Fruit fly (Drosophila melanogaster): Measurements from ENCODE around the gene CG33234.

CG33234 gene

dm6 chr3L:2634929-2635799, 26.3 kb upstream of the CG33234 start (continued):
- peak; percentile 22 for TF ChIP-seq CG14965 (GFP tag; optimal IDR thresholded peaks at IDR 0.05; ENCODE audit: borderline replicate concordance)
- TF ChIP-seq Dll (GFP tag; IDR thresholded peaks at IDR 0.05; ENCODE audit: partially characterized antibody): peak; percentile 72; the same call in 2 of the 4 replicates
- peak; percentile 54 for TF ChIP-seq Nf-YB (GFP tag; optimal IDR thresholded peaks at IDR 0.05)
- peak; percentile 60 for TF ChIP-seq CG12744 (GFP tag; optimal IDR thresholded peaks at IDR 0.05)
- peak; percentile 87 for TF ChIP-seq Hand (GFP tag; optimal IDR thresholded peaks at IDR 0.05)
- no peak; the same call in 1 of the 2 replicates for TF ChIP-seq bowl (GFP tag; IDR thresholded peaks at IDR 0.05)
- peak; percentile 77 for TF ChIP-seq E2f1 (GFP tag; IDR thresholded peaks at IDR 0.05)
- TF ChIP-seq Dp (GFP tag; optimal IDR thresholded peaks at IDR 0.05): peak; percentile 68
- no peak for TF ChIP-seq dan (GFP tag; IDR thresholded peaks at IDR 0.05)
- peak; percentile 61 for TF ChIP-seq Drgx (GFP tag; IDR thresholded peaks at IDR 0.05)
- peak; percentile 69 for TF ChIP-seq tin (GFP tag; optimal IDR thresholded peaks at IDR 0.05)
- peak; percentile 61 for TF ChIP-seq CG30020 (tag; optimal IDR thresholded peaks at IDR 0.05)
- TF ChIP-seq HLHmδ (GFP tag; optimal IDR thresholded peaks at IDR 0.05): peak; percentile 97
- peak; percentile 72 for TF ChIP-seq zfh2 (GFP tag; optimal IDR thresholded peaks at IDR 0.05)
- TF ChIP-seq nom (GFP tag; optimal IDR thresholded peaks at IDR 0.05): peak; percentile 74
- TF ChIP-seq Aef1 (GFP tag; IDR thresholded peaks at IDR 0.05): 0 out of 3 replicates have a peak, but pooled peaks have one; percentile 9
- peak; percentile 51 for TF ChIP-seq Kr (GFP tag; optimal IDR thresholded peaks at IDR 0.05)
- TF ChIP-seq fru (optimal IDR thresholded peaks at IDR 0.05): no peak
- TF ChIP-seq bcd (GFP tag; optimal IDR thresholded peaks at IDR 0.05): peak; percentile 87
- TF ChIP-seq tna (GFP tag; IDR thresholded peaks at IDR 0.05; ENCODE audit: partially characterized antibody): peak; percentile 63
- TF ChIP-seq CG11085 (GFP tag; IDR thresholded peaks at IDR 0.05): peak; percentile 79
- TF ChIP-seq CG7372 (GFP tag; IDR thresholded peaks at IDR 0.05): peak; percentile 70; the same call in 1 of the 2 replicates
- TF ChIP-seq ham (GFP tag; IDR thresholded peaks at IDR 0.05): peak; percentile 44; the same call in 1 of the 2 replicates
- TF ChIP-seq mld (GFP tag; IDR thresholded peaks at IDR 0.05; ENCODE audit: partially characterized antibody): peak; percentile 78; the same call in 2 of the 3 replicates
- TF ChIP-seq MESR4 (GFP tag; optimal IDR thresholded peaks at IDR 0.05): peak; percentile 42
- no peak for TF ChIP-seq sisA (GFP tag; IDR thresholded peaks at IDR 0.05)
- TF ChIP-seq CG13123 (GFP tag; optimal IDR thresholded peaks at IDR 0.05): peak; percentile 26
- no peak for TF ChIP-seq Hmx (GFP tag; optimal IDR thresholded peaks at IDR 0.05)
- peak; percentile 74 for TF ChIP-seq CG17359 (tag; optimal IDR thresholded peaks at IDR 0.05)
- TF ChIP-seq Jarid2 (GFP tag; optimal IDR thresholded peaks at IDR 0.05): peak; percentile 59
- TF ChIP-seq CG18619 (GFP tag; optimal IDR thresholded peaks at IDR 0.05): peak; percentile 86
- no peak for TF ChIP-seq Dek (tag; optimal IDR thresholded peaks at IDR 0.05)
- 0 out of 2 replicates have a peak, but pooled peaks have one; percentile 45 for TF ChIP-seq CG43689 (GFP tag; IDR thresholded peaks at IDR 0.05)
- TF ChIP-seq CG15696 (tag; optimal IDR thresholded peaks at IDR 0.05): peak; percentile 49
- TF ChIP-seq dati (GFP tag; IDR thresholded peaks at IDR 0.05): peak; percentile 46; the same call in 1 of the 2 replicates
- TF ChIP-seq ranshi (GFP tag; IDR thresholded peaks at IDR 0.05): peak; percentile 76
- peak; percentile 39 for TF ChIP-seq sd (tag; optimal IDR thresholded peaks at IDR 0.05)
- TF ChIP-seq Nf-YA (GFP tag; IDR thresholded peaks at IDR 0.05): peak; percentile 19; the same call in 1 of the 2 replicates
- peak; percentile 50 for TF ChIP-seq CG8281 (tag; optimal IDR thresholded peaks at IDR 0.05)
- peak; percentile 99 for TF ChIP-seq psq (GFP tag; optimal IDR thresholded peaks at IDR 0.05)
- TF ChIP-seq ac (GFP tag; optimal IDR thresholded peaks at IDR 0.05): peak; percentile 86
- peak; percentile 96 for TF ChIP-seq CG6765 (GFP tag; optimal IDR thresholded peaks at IDR 0.05)
- TF ChIP-seq Dip2 (GFP tag; IDR thresholded peaks at IDR 0.05): no peak
- peak; percentile 85 for TF ChIP-seq CG32532 (GFP tag; IDR thresholded peaks at IDR 0.05)
- peak; percentile 82 for TF ChIP-seq CG11247 (GFP tag; IDR thresholded peaks at IDR 0.05)
- peak; percentile 75 for TF ChIP-seq CG31224 (GFP tag; IDR thresholded peaks at IDR 0.05)
- peak; percentile 82 for TF ChIP-seq CG3407 (GFP tag; optimal IDR thresholded peaks at IDR 0.05)
- peak; percentile 90 for TF ChIP-seq Meics (GFP tag; optimal IDR thresholded peaks at IDR 0.05)

Measured in whole organism, embryonic.